Fruit fly (Drosophila melanogaster): ENCODE measurements around the gene PGRP-LC.

DNA sequence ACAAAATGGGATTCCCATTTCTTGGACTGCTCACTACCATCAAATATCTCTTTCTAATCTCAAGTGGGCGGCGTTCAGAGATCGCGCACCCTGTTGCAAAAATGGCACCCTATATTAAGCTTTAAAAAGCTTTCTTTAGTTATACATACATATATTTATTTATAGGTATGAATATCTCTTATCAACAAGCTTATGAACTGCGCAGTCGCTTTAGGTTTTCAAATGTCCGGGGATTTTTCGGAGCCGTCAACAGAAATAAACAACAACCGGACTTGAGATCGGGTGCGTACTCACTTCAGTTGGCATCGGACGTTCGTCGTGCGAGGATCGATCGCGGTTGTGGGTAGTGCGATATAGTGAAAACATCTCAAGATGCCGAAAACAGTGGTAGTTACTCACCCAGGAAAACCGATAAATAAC, 10.7 kb downstream of the PGRP-LC start, which contains the start of gene PGRP-LF:
- TF ChIP-seq psq (optimal IDR thresholded peaks at IDR 0.05), result no peak
- no peak for TF ChIP-seq usp (GFP tag; optimal IDR thresholded peaks at IDR 0.05)
- no peak for TF ChIP-seq Dll (optimal IDR thresholded peaks at IDR 0.05)
- no peak for TF ChIP-seq EcR (GFP tag; optimal IDR thresholded peaks at IDR 0.05)
- TF ChIP-seq pan (optimal IDR thresholded peaks at IDR 0.05), result no peak
- no peak for TF ChIP-seq CG8478 (optimal IDR thresholded peaks at IDR 0.05)

Measured in whole organism.